Comparison of ENCODE assay signal across 1 fruit fly cellular context in genomic region chrX:2743020-2743419, dm6.
TF ChIP-seq lines count a peak whose summit lies in the region.

No protein-coding gene starts in this region.

TF ChIP-seq in whole organism, embryonic, 481 proteins besides CTCF, POLR2A, EP300 and RAD21 (continued from another document and continues in another):
- TF ChIP-seq exex (tag; optimal IDR thresholded peaks at IDR 0.05; lab: Kevin White, UChicago), result peak; percentile 85
- no peak for TF ChIP-seq Lpt (GFP tag; optimal IDR thresholded peaks at IDR 0.05; lab: Kevin White, UChicago)
- TF ChIP-seq fd64A (GFP tag; optimal IDR thresholded peaks at IDR 0.05; lab: Kevin White, UChicago), result no peak
- TF ChIP-seq CG11085 (GFP tag; IDR thresholded peaks at IDR 0.05; lab: Robert Waterston, UW), result peak; percentile 86
- peak; percentile 39 for TF ChIP-seq CG7928 (GFP tag; optimal IDR thresholded peaks at IDR 0.05; lab: Kevin White, UChicago)
- peak; percentile 92 for TF ChIP-seq Dbx (GFP tag; IDR thresholded peaks at IDR 0.05; lab: Robert Waterston, UW)
- peak; percentile 43 for TF ChIP-seq Sox100B (GFP tag; optimal IDR thresholded peaks at IDR 0.05; lab: Kevin White, UChicago)
- no peak for TF ChIP-seq fd102C (GFP tag; optimal IDR thresholded peaks at IDR 0.05; lab: Kevin White, UChicago)
- peak; percentile 73 for TF ChIP-seq Side (GFP tag; optimal IDR thresholded peaks at IDR 0.05; lab: Kevin White, UChicago)
- peak; percentile 64 for TF ChIP-seq CG18476 (GFP tag; optimal IDR thresholded peaks at IDR 0.05; lab: Kevin White, UChicago)
- TF ChIP-seq CG17612 (GFP tag; IDR thresholded peaks at IDR 0.05; lab: Robert Waterston, UW), result peak; percentile 40; the same call in 1 of the 2 replicates
- TF ChIP-seq gcm2 (GFP tag; optimal IDR thresholded peaks at IDR 0.05; lab: Kevin White, UChicago), result peak; percentile 56
- TF ChIP-seq Nf-YC (tag; optimal IDR thresholded peaks at IDR 0.05; lab: Kevin White, UChicago), result no peak
- TF ChIP-seq insv (GFP tag; optimal IDR thresholded peaks at IDR 0.05; lab: Kevin White, UChicago), result no peak
- no peak for TF ChIP-seq pros (GFP tag; optimal IDR thresholded peaks at IDR 0.05; lab: Kevin White, UChicago)
- TF ChIP-seq bbx (GFP tag; IDR thresholded peaks at IDR 0.05; lab: Robert Waterston, UW; ENCODE audit: partially characterized antibody), result no peak
- TF ChIP-seq pho (GFP tag; optimal IDR thresholded peaks at IDR 0.05; lab: Kevin White, UChicago), result peak; percentile 87
- TF ChIP-seq Asciz (GFP tag; optimal IDR thresholded peaks at IDR 0.05; lab: Kevin White, UChicago), result peak; percentile 47
- TF ChIP-seq br (optimal IDR thresholded peaks at IDR 0.05; lab: Kevin White, UChicago), result no peak
- peak; percentile 64 for TF ChIP-seq Drgx (GFP tag; IDR thresholded peaks at IDR 0.05; lab: Robert Waterston, UW)
- peak; percentile 71 for TF ChIP-seq CG12769 (tag; optimal IDR thresholded peaks at IDR 0.05; lab: Kevin White, UChicago)
- no peak for TF ChIP-seq CG31365 (tag; optimal IDR thresholded peaks at IDR 0.05; lab: Kevin White, UChicago)
- peak; percentile 81 for TF ChIP-seq CG16863 (GFP tag; optimal IDR thresholded peaks at IDR 0.05; lab: Kevin White, UChicago)
- peak; percentile 86 for TF ChIP-seq al (GFP tag; IDR thresholded peaks at IDR 0.05; lab: Robert Waterston, UW)
- no peak for TF ChIP-seq CG4707 (GFP tag; optimal IDR thresholded peaks at IDR 0.05; lab: Kevin White, UChicago)
- TF ChIP-seq CG9876 (GFP tag; optimal IDR thresholded peaks at IDR 0.05; lab: Kevin White, UChicago), result peak; percentile 64
- peak; percentile 88 for TF ChIP-seq CG11695 (GFP tag; IDR thresholded peaks at IDR 0.05; lab: Robert Waterston, UW)
- peak; percentile 74 for TF ChIP-seq Xbp1 (GFP tag; optimal IDR thresholded peaks at IDR 0.05; lab: Kevin White, UChicago)
- no peak for TF ChIP-seq CG15073 (GFP tag; optimal IDR thresholded peaks at IDR 0.05; lab: Kevin White, UChicago)
- no peak for TF ChIP-seq CG10565 (GFP tag; optimal IDR thresholded peaks at IDR 0.05; lab: Kevin White, UChicago)
- no peak for TF ChIP-seq CG34376 (GFP tag; optimal IDR thresholded peaks at IDR 0.05; lab: Kevin White, UChicago)
- peak; percentile 67 for TF ChIP-seq Mes4 (GFP tag; optimal IDR thresholded peaks at IDR 0.05; lab: Kevin White, UChicago)
- peak; percentile 59 for TF ChIP-seq onecut (GFP tag; IDR thresholded peaks at IDR 0.05; lab: Robert Waterston, UW)
- TF ChIP-seq dmrt11E (tag; optimal IDR thresholded peaks at IDR 0.05; lab: Kevin White, UChicago), result no peak
- peak; percentile 53; the same call in 1 of the 2 replicates for TF ChIP-seq Lim3 (GFP tag; IDR thresholded peaks at IDR 0.05; lab: Robert Waterston, UW)
- no peak for TF ChIP-seq ac (GFP tag; optimal IDR thresholded peaks at IDR 0.05; lab: Kevin White, UChicago)
- no peak for TF ChIP-seq mld (GFP tag; IDR thresholded peaks at IDR 0.05; lab: Robert Waterston, UW; ENCODE audit: partially characterized antibody)
- no peak for TF ChIP-seq Opbp (GFP tag; IDR thresholded peaks at IDR 0.05; lab: Robert Waterston, UW; ENCODE audit: partially characterized antibody)
- TF ChIP-seq Kr (GFP tag; optimal IDR thresholded peaks at IDR 0.05; lab: Kevin White, UChicago), result no peak
- TF ChIP-seq CG3281 (GFP tag; optimal IDR thresholded peaks at IDR 0.05; lab: Kevin White, UChicago), result peak; percentile 86
- TF ChIP-seq nmo (GFP tag; optimal IDR thresholded peaks at IDR 0.05; lab: Kevin White, UChicago), result peak; percentile 62
- peak; percentile 50 for TF ChIP-seq CrebB (tag; optimal IDR thresholded peaks at IDR 0.05; lab: Kevin White, UChicago)
- TF ChIP-seq CG10959 (GFP tag; IDR thresholded peaks at IDR 0.05; lab: Robert Waterston, UW), result peak; percentile 47
- peak; percentile 5 for TF ChIP-seq CG10267 (tag; optimal IDR thresholded peaks at IDR 0.05; lab: Kevin White, UChicago)
- peak; percentile 73 for TF ChIP-seq CG15011 (GFP tag; optimal IDR thresholded peaks at IDR 0.05; lab: Kevin White, UChicago)
- no peak for TF ChIP-seq ash1 (GFP tag; optimal IDR thresholded peaks at IDR 0.05; lab: Kevin White, UChicago)
- TF ChIP-seq corto (GFP tag; optimal IDR thresholded peaks at IDR 0.05; lab: Kevin White, UChicago), result no peak
- peak; percentile 84 for TF ChIP-seq jumu (GFP tag; optimal IDR thresholded peaks at IDR 0.05; lab: Kevin White, UChicago)
- no peak for TF ChIP-seq prd (optimal IDR thresholded peaks at IDR 0.05; lab: Kevin White, UChicago)
- TF ChIP-seq prd (GFP tag; IDR thresholded peaks at IDR 0.05; lab: Robert Waterston, UW), result peak; percentile 89
- peak; percentile 69 for TF ChIP-seq Abd-B (GFP tag; optimal IDR thresholded peaks at IDR 0.05; lab: Kevin White, UChicago)
- TF ChIP-seq CG13424 (tag; optimal IDR thresholded peaks at IDR 0.05; lab: Kevin White, UChicago), result peak; percentile 74
- TF ChIP-seq tll (GFP tag; optimal IDR thresholded peaks at IDR 0.05; lab: Kevin White, UChicago), result no peak
- TF ChIP-seq wek (GFP tag; optimal IDR thresholded peaks at IDR 0.05; lab: Kevin White, UChicago), result no peak
- no peak for TF ChIP-seq gfzf (GFP tag; optimal IDR thresholded peaks at IDR 0.05; lab: Kevin White, UChicago)
- peak; percentile 88 for TF ChIP-seq her (GFP tag; optimal IDR thresholded peaks at IDR 0.05; lab: Kevin White, UChicago)
- no peak for TF ChIP-seq twi (tag; optimal IDR thresholded peaks at IDR 0.05; lab: Kevin White, UChicago)
- no peak for TF ChIP-seq CG15479 (GFP tag; optimal IDR thresholded peaks at IDR 0.05; lab: Kevin White, UChicago)
- TF ChIP-seq Gsc (GFP tag; IDR thresholded peaks at IDR 0.05; lab: Robert Waterston, UW), result peak; percentile 49; the same call in 1 of the 2 replicates
- TF ChIP-seq CG12155 (GFP tag; optimal IDR thresholded peaks at IDR 0.05; lab: Kevin White, UChicago), result peak; percentile 79
- peak; percentile 83 for TF ChIP-seq B-H1 (GFP tag; IDR thresholded peaks at IDR 0.05; lab: Robert Waterston, UW)
- TF ChIP-seq salm (tag; optimal IDR thresholded peaks at IDR 0.05; lab: Kevin White, UChicago), result peak; percentile 4
- peak; percentile 15 for TF ChIP-seq MTF-1 (GFP tag; optimal IDR thresholded peaks at IDR 0.05; lab: Kevin White, UChicago; ENCODE audit: borderline replicate concordance)
- TF ChIP-seq NC2β (GFP tag; optimal IDR thresholded peaks at IDR 0.05; lab: Kevin White, UChicago), result peak; percentile 39
- TF ChIP-seq Scr (GFP tag; IDR thresholded peaks at IDR 0.05; lab: Robert Waterston, UW; ENCODE audit: partially characterized antibody), result no peak
- TF ChIP-seq Eip74EF (GFP tag; optimal IDR thresholded peaks at IDR 0.05; lab: Kevin White, UChicago), result no peak
- TF ChIP-seq Jarid2 (GFP tag; optimal IDR thresholded peaks at IDR 0.05; lab: Kevin White, UChicago), result no peak
- peak; percentile 13 for TF ChIP-seq CG11723 (GFP tag; optimal IDR thresholded peaks at IDR 0.05; lab: Kevin White, UChicago)
- TF ChIP-seq Camta (GFP tag; optimal IDR thresholded peaks at IDR 0.05; lab: Kevin White, UChicago), result peak; percentile 67
- TF ChIP-seq Gug (GFP tag; IDR thresholded peaks at IDR 0.05; lab: Robert Waterston, UW), result peak; percentile 84
- TF ChIP-seq en (GFP tag; optimal IDR thresholded peaks at IDR 0.05; lab: Kevin White, UChicago), result peak; percentile 31
- peak; percentile 88 for TF ChIP-seq CG7839 (tag; optimal IDR thresholded peaks at IDR 0.05; lab: Kevin White, UChicago)
- TF ChIP-seq CG4730 (GFP tag; IDR thresholded peaks at IDR 0.05; lab: Robert Waterston, UW), result peak; percentile 83
- TF ChIP-seq Blimp-1 (GFP tag; optimal IDR thresholded peaks at IDR 0.05; lab: Kevin White, UChicago), result peak; percentile 53
- TF ChIP-seq CG14860 (GFP tag; IDR thresholded peaks at IDR 0.05; lab: Robert Waterston, UW; ENCODE audit: partially characterized antibody), result 0 out of 3 replicates have a peak, but pooled peaks have one; percentile 48
- TF ChIP-seq pum (GFP tag; optimal IDR thresholded peaks at IDR 0.05; lab: Kevin White, UChicago), result peak; percentile 50
- TF ChIP-seq pita (GFP tag; optimal IDR thresholded peaks at IDR 0.05; lab: Kevin White, UChicago), result no peak
- TF ChIP-seq CG4854 (GFP tag; optimal IDR thresholded peaks at IDR 0.05; lab: Kevin White, UChicago), result peak; percentile 47
- TF ChIP-seq CG42726 (GFP tag; IDR thresholded peaks at IDR 0.05; lab: Robert Waterston, UW; ENCODE audit: partially characterized antibody), result no peak
- no peak for TF ChIP-seq p53 (GFP tag; optimal IDR thresholded peaks at IDR 0.05; lab: Kevin White, UChicago)
- TF ChIP-seq Sox102F (GFP tag; optimal IDR thresholded peaks at IDR 0.05; lab: Kevin White, UChicago), result peak; percentile 79
- no peak; the same call in 1 of the 2 replicates for TF ChIP-seq gt (GFP tag; IDR thresholded peaks at IDR 0.05; lab: Robert Waterston, UW)
- peak; percentile 63 for TF ChIP-seq CG4404 (GFP tag; IDR thresholded peaks at IDR 0.05; lab: Robert Waterston, UW)
- peak; percentile 90 for TF ChIP-seq CG15269 (tag; optimal IDR thresholded peaks at IDR 0.05; lab: Kevin White, UChicago)
- no peak for TF ChIP-seq BEAF-32 (GFP tag; optimal IDR thresholded peaks at IDR 0.05; lab: Kevin White, UChicago)
- peak; percentile 89 for TF ChIP-seq rib (GFP tag; IDR thresholded peaks at IDR 0.05; lab: Robert Waterston, UW)
- TF ChIP-seq BtbVII (GFP tag; optimal IDR thresholded peaks at IDR 0.05; lab: Kevin White, UChicago), result peak; percentile 85
- TF ChIP-seq dimm (GFP tag; IDR thresholded peaks at IDR 0.05; lab: Robert Waterston, UW), result peak; percentile 74
- peak; percentile 86 for TF ChIP-seq CG12659 (GFP tag; optimal IDR thresholded peaks at IDR 0.05; lab: Kevin White, UChicago)
- no peak for TF ChIP-seq CG17912 (GFP tag; optimal IDR thresholded peaks at IDR 0.05; lab: Kevin White, UChicago)
- peak; percentile 91 for TF ChIP-seq wdn (GFP tag; IDR thresholded peaks at IDR 0.05; lab: Robert Waterston, UW)
- peak; percentile 42 for TF ChIP-seq CG6254 (GFP tag; optimal IDR thresholded peaks at IDR 0.05; lab: Kevin White, UChicago)
- TF ChIP-seq ap (GFP tag; IDR thresholded peaks at IDR 0.05; lab: Robert Waterston, UW), result peak; percentile 79
- TF ChIP-seq knrl (GFP tag; IDR thresholded peaks at IDR 0.05; lab: Robert Waterston, UW; ENCODE audit: partially characterized antibody), result no peak
- peak; percentile 90 for TF ChIP-seq Ptx1 (GFP tag; IDR thresholded peaks at IDR 0.05; lab: Robert Waterston, UW)
- TF ChIP-seq C15 (GFP tag; IDR thresholded peaks at IDR 0.05; lab: Robert Waterston, UW), result peak; percentile 77; the same call in 2 of the 3 replicates
- peak; percentile 90 for TF ChIP-seq CG11456 (GFP tag; IDR thresholded peaks at IDR 0.05; lab: Robert Waterston, UW)
- no peak for TF ChIP-seq Hr39 (optimal IDR thresholded peaks at IDR 0.05; lab: Kevin White, UChicago)
- TF ChIP-seq gsb-n (tag; optimal IDR thresholded peaks at IDR 0.05; lab: Kevin White, UChicago), result no peak
- TF ChIP-seq ken (GFP tag; IDR thresholded peaks at IDR 0.05; lab: Robert Waterston, UW), result peak; percentile 84
- TF ChIP-seq Ets65A (GFP tag; lab: Kevin White, UChicago), result peak; percentile 63
- peak; percentile 86 for TF ChIP-seq Fer1 (GFP tag; optimal IDR thresholded peaks at IDR 0.05; lab: Kevin White, UChicago)
- TF ChIP-seq CG10209 (GFP tag; optimal IDR thresholded peaks at IDR 0.05; lab: Kevin White, UChicago), result peak; percentile 81
- no peak for TF ChIP-seq hbn (GFP tag; IDR thresholded peaks at IDR 0.05; lab: Robert Waterston, UW; ENCODE audit: partially characterized antibody)
- peak; percentile 56 to 80 for TF ChIP-seq chif (GFP tag; optimal IDR thresholded peaks at IDR 0.05; lab: Kevin White, UChicago)
- TF ChIP-seq CG4617 (GFP tag; optimal IDR thresholded peaks at IDR 0.05; lab: Kevin White, UChicago; ENCODE audit: borderline replicate concordance), result peak; percentile 28
- peak; percentile 83 for TF ChIP-seq stc (GFP tag; IDR thresholded peaks at IDR 0.05; lab: Robert Waterston, UW)
- TF ChIP-seq Hmr (GFP tag; optimal IDR thresholded peaks at IDR 0.05; lab: Kevin White, UChicago), result peak; percentile 91
- TF ChIP-seq ATbp (GFP tag; optimal IDR thresholded peaks at IDR 0.05; lab: Kevin White, UChicago), result peak; percentile 56
- TF ChIP-seq fu2 (GFP tag; optimal IDR thresholded peaks at IDR 0.05; lab: Kevin White, UChicago), result peak; percentile 79
- peak; percentile 71 for TF ChIP-seq Bdp1 (GFP tag; optimal IDR thresholded peaks at IDR 0.05; lab: Kevin White, UChicago)
- TF ChIP-seq sima (GFP tag; optimal IDR thresholded peaks at IDR 0.05; lab: Kevin White, UChicago), result peak; percentile 42
- TF ChIP-seq CG6813 (GFP tag; optimal IDR thresholded peaks at IDR 0.05; lab: Kevin White, UChicago), result peak; percentile 68
- TF ChIP-seq cas (GFP tag; IDR thresholded peaks at IDR 0.05; lab: Robert Waterston, UW), result peak; percentile 84
- no peak for TF ChIP-seq mirr (GFP tag; optimal IDR thresholded peaks at IDR 0.05; lab: Kevin White, UChicago)
- TF ChIP-seq sob (GFP tag; IDR thresholded peaks at IDR 0.05; lab: Robert Waterston, UW), result peak; percentile 93
- TF ChIP-seq CG18262 (tag; optimal IDR thresholded peaks at IDR 0.05; lab: Kevin White, UChicago), result peak; percentile 14
- peak; percentile 77; the same call in 2 of the 3 replicates for TF ChIP-seq CG11093 (GFP tag; IDR thresholded peaks at IDR 0.05; lab: Robert Waterston, UW)
- peak; percentile 52 for TF ChIP-seq Ets97D (GFP tag; optimal IDR thresholded peaks at IDR 0.05; lab: Kevin White, UChicago)
- peak; percentile 75 for TF ChIP-seq CG11560 (tag; IDR thresholded peaks at IDR 0.05; lab: Robert Waterston, UW)
- peak; percentile 95 for TF ChIP-seq CG32532 (GFP tag; IDR thresholded peaks at IDR 0.05; lab: Robert Waterston, UW)
- peak; percentile 52 for TF ChIP-seq CG3995 (GFP tag; optimal IDR thresholded peaks at IDR 0.05; lab: Kevin White, UChicago)
- TF ChIP-seq CG10366 (GFP tag; IDR thresholded peaks at IDR 0.05; lab: Robert Waterston, UW), result peak; percentile 89
- peak; percentile 82 for TF ChIP-seq GATAe (GFP tag; conservative IDR thresholded peaks at IDR 0.05; lab: Robert Waterston, UW)
- TF ChIP-seq MESR4 (GFP tag; optimal IDR thresholded peaks at IDR 0.05; lab: Kevin White, UChicago), result no peak
- peak; percentile 79 for TF ChIP-seq PHDP (tag; optimal IDR thresholded peaks at IDR 0.05; lab: Kevin White, UChicago)
- peak; percentile 78 for TF ChIP-seq CG13296 (GFP tag; optimal IDR thresholded peaks at IDR 0.05; lab: Kevin White, UChicago)
- TF ChIP-seq ftz-f1 (GFP tag; optimal IDR thresholded peaks at IDR 0.05; lab: Kevin White, UChicago), result no peak
- peak; percentile 72 for TF ChIP-seq CG11398 (GFP tag; optimal IDR thresholded peaks at IDR 0.05; lab: Kevin White, UChicago)
- TF ChIP-seq hb (GFP tag; IDR thresholded peaks at IDR 0.05; lab: Robert Waterston, UW; ENCODE audit: partially characterized antibody), result 0 out of 3 replicates have a peak, but pooled peaks have one; percentile 24
- peak; percentile 60 for TF ChIP-seq CG3163 (GFP tag; optimal IDR thresholded peaks at IDR 0.05; lab: Kevin White, UChicago)
- TF ChIP-seq CG2199 (GFP tag; IDR thresholded peaks at IDR 0.05; lab: Robert Waterston, UW), result no peak
